Worm (Caenorhabditis elegans): Measurements from ENCODE around the gene T02H6.1.

DNA sequence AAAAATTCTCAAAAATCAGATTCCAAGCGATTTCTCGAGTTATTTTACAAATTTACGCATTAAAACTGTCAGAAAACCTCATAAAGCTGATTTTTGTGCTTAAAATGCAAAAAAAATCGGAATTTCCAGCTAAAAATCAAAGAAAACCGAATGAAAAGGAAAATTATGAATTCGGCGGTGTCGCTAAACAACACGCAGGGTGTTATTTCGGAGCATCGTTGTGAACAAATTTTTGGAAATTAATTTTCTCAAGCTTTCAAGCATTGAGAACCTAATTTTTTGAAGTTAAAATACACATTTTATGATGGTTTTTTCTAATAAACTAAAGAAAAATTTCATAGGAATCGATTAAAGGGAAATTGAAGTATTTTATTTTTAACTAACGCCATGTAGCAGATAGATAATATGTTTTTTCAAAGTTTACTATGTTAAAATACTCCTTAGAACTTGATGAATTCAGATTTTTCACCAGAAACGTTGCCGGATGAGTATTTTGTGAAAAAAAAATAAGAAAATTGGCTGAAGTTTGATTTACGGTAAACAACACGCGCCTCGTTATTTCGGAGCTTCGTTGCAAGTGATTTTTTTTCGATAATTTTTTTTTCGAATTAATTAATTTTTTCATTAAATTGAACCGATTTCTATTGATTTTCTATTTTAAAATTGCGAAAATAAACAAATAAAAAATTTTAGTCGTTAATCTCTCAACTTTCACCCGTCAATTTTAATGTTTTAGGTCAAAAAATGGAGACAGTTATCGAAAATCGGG, 7.6 kb upstream of the T02H6.1 start, which contains the start of gene thoc-1:
- TF ChIP-seq madf-6 (GFP tag; IDR thresholded peaks at IDR 0.05) = no peak
- no peak for TF ChIP-seq ztf-25 (GFP tag; IDR thresholded peaks at IDR 0.05)
- TF ChIP-seq dpl-1 (GFP tag; optimal IDR thresholded peaks at IDR 0.05) = no peak
- no peak for TF ChIP-seq ceh-27 (GFP tag; optimal IDR thresholded peaks at IDR 0.05)
- TF ChIP-seq somi-1 (GFP tag; optimal IDR thresholded peaks at IDR 0.05) = no peak
- peak; percentile 85 for TF ChIP-seq attf-3 (GFP tag; conservative IDR thresholded peaks at IDR 0.05)
- no peak for TF ChIP-seq B0261.1 (tag; optimal IDR thresholded peaks at IDR 0.05)
- no peak for TF ChIP-seq tbp1 (GFP tag; optimal IDR thresholded peaks at IDR 0.05)
- TF ChIP-seq ama-1 (optimal IDR thresholded peaks at IDR 0.05) = no peak
- no peak for TF ChIP-seq ama-1 (GFP tag; optimal IDR thresholded peaks at IDR 0.05)
- TF ChIP-seq him-1 (tag; optimal IDR thresholded peaks at IDR 0.05) = no peak
- no peak for TF ChIP-seq pha-4 (tag; optimal IDR thresholded peaks at IDR 0.05)
- no peak for TF ChIP-seq snpc-3.4 (tag; optimal IDR thresholded peaks at IDR 0.05)
- TF ChIP-seq aptf-2 (GFP tag; conservative IDR thresholded peaks at IDR 0.05) = no peak
